Fruit fly (Drosophila melanogaster): ENCODE results near the gene CG43050.

Gene CG43050

dm6 chr2L:13119034-13119433 lies at the start of gene CG43050, which contains the start of gene CG44198:
TSS of gene CG43050 (plus strand) at chr2L:13119294.
TSS of gene CG44198 (minus strand) at chr2L:13119134.
- TF ChIP-seq CG17801 (GFP tag; optimal IDR thresholded peaks at IDR 0.05; ENCODE audit: partially characterized antibody), result no peak

DNA sequence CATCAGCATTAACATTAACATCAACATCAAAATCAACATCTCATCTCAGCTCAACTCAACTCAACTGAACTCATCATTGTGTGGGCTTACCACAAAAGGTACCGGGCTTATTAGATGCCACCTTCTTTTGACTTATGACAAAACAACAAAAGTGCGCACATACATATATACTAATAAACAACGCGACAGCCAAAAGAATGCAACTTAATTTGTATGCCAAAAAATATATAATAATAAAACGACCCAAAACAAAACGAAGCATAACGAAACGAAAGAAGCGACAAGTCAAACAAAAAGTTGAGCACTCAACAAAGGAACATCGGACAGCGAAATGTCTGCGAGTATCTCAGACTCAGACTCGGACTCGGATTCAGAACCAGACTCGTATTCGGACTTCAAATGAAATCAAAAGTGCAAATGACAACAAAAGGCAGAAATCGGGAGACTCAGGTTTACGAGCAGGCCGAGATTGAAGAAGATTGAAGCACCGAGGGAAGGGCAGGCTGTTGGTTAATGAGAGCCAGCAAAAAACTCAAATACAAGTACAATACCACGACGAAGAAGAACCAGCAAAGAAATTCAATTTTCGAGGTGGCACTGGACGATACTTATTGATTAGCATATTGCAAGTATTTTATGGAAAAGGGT lies 49.3 kb upstream of the CG43050 start:
- TF ChIP-seq CG17801 (GFP tag; optimal IDR thresholded peaks at IDR 0.05; ENCODE audit: partially characterized antibody), result no peak

DNA sequence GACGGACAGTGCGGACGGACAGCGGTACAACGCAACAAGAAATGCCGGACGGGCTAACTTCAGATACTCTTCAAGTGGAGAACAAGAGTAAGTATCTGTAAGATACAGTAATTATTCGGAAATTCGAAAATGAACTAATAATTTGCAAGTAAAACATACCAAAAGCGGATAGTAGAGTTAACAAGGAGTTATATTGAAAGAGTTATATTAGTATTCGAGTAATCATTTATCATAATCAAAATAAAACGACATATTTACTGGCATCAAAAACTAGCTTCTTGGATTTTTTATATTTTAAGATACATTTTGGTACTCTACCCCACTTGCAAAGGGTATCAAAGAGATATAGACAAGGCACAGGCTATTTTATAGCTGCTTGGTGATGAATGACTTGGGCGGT lies 47.8 kb upstream of the CG43050 start:
- TF ChIP-seq CG17801 (GFP tag; optimal IDR thresholded peaks at IDR 0.05; ENCODE audit: partially characterized antibody), result no peak

dm6 chr2L:13072747-13073355 lies 46.2 kb upstream of the CG43050 start:
- no peak for TF ChIP-seq CG17801 (GFP tag; optimal IDR thresholded peaks at IDR 0.05; ENCODE audit: partially characterized antibody)

- TF ChIP-seq CG17801 (GFP tag; optimal IDR thresholded peaks at IDR 0.05; ENCODE audit: partially characterized antibody), result no peak
Measured at dm6 chr2L:13073797-13074196, 45.3 kb upstream of the CG43050 start.

DNA sequence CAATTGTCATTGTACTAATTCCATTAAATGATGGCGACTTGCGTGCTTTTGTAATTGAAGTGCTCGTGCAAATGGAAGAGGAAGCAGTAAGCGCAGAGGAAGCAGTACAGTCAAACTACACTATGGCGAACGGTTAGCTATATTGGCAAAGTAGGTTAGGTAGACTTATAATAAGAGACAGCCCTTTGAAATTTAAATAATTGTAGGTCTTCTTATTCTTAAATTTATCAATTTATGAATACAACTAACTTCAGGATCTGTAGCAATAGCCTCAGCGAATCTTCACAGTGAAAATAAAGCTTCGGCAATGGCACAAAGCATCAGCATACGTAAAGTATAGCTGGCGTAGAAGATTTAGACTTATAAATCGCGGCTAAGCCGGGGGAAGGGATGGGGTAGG lies 44.7 kb upstream of the CG43050 start:
- no peak for TF ChIP-seq CG17801 (GFP tag; optimal IDR thresholded peaks at IDR 0.05; ENCODE audit: partially characterized antibody)

DNA sequence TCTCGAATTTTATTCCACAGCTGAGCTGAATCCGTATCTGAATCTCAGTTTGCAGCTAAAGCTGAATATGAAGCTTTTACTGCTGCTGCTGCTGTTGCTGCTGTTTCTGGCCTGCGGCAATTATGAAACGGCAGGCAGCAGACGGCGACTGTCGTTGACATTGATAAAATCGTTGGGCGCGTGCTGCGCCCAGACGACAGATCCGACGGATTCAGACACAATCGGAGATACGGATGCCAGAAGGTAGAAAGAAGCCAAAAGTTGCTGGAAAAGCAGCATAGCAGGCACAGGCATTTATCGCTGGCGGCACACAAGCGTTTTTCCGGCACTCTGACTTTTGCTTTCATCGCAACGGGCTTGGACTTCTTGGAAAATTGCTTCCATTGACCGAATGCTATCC lies 39.6 kb upstream of the CG43050 start:
- no peak for TF ChIP-seq CG17801 (GFP tag; optimal IDR thresholded peaks at IDR 0.05; ENCODE audit: partially characterized antibody)

DNA sequence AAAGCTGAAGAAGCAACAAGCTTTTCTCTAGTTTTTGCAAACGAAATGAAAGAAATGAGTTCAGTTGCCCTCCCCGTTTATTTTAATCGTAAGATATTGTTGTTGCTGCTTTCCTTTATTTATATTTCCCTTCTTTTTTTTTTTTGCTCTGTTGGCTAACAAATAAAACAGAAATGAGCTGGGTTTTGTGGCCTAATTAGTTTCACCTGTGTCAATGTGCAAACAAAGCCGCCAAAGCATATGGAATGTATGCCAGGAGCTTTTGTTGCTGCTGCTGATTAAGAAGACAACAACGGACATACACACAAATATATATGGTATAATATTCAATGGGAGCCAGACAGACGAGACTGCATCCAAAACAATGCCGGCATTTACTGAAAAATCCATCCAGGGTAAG lies 36.9 kb upstream of the CG43050 start:
- TF ChIP-seq CG17801 (GFP tag; optimal IDR thresholded peaks at IDR 0.05; ENCODE audit: partially characterized antibody), result no peak

DNA sequence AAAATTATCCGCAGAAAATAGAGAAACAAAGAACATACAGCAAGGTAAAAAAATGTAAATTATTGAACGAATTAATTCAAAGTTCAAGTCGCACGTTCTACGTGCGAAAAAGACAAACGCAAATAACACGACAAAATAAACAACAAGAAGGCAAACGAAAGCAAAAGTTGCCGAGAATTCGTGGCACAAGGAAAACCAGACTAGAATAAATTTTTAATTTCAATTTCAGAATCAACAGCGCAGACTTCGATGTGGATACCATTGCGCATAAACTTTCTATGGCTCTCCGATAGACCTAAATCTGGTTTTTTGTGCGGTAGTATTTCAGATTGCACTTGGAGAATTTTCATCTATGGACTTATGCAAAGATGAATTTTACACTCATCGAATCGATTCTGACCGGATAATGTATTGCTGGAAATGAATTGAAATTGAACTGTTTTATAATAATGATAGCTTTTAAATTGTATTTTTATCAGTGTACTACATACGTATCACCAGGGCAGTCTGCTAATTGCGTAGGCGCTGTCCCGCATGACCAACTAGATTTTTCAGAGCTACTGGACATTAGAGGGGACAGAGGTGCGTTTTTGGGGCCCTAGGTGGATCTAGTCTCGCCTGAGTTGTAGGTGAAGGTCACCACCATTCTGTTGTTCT lies 35.5 kb upstream of the CG43050 start:
- TF ChIP-seq CG17801 (GFP tag; optimal IDR thresholded peaks at IDR 0.05; ENCODE audit: partially characterized antibody), result no peak

DNA sequence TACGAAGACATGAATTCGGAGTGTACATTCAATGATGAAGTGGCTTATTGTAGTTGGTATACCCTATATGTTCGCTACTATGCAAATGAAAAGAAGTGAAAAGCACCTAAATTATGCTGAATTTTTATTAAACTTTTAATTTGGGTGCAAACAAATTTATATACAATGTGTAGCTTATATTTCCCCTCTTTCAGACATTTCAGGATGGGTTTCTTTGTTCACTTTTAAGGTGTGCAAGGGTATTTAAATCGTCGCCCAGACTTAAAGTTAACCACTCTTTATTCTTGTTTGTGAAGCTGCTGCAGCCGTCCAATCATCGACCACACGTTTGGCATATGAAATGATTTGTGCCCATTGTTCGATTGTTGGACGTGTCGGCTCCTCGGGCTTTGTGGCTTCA lies 32.4 kb upstream of the CG43050 start:
- no peak for TF ChIP-seq CG17801 (GFP tag; optimal IDR thresholded peaks at IDR 0.05; ENCODE audit: partially characterized antibody)

DNA sequence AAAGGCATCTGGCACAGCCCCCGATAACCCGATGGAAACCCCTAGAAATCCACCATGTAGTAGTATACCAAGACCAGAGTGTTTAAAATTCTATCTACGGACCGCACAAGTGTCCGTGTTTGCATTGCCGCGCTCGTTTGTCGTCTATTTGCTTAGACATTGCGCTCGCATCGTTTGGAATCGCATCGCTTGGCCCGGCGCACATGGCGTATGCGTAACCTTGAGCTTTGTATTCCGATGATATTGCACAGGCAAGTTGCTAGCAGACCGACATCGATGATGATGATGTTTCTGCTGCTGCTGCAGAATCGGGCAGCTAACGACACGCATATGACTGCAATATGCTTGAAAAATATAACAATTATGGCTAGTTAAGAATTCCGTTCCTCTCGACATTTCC lies 30.5 kb upstream of the CG43050 start:
- TF ChIP-seq CG17801 (GFP tag; optimal IDR thresholded peaks at IDR 0.05; ENCODE audit: partially characterized antibody), result no peak

- TF ChIP-seq CG17801 (GFP tag; optimal IDR thresholded peaks at IDR 0.05; ENCODE audit: partially characterized antibody), result no peak
Measured at dm6 chr2L:13095805-13096204, 23.3 kb upstream of the CG43050 start.

DNA sequence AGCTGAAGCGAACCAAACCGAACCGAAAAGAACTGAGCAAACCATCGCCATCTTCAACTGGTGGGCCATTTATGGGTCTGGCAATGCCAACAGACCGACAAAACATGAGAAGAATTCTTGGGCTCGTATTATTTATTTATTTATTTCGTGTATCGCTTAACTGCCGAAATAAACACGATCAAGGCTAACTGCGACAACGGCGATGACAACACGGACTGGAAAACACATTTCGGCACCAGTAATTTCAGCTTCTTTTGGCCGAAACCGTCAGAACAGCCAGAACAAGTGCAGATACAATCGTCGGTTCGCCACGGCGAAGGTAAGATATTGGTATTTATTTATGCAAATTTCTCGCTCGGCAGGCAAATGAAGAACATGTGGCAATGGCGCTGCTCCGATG lies 21.9 kb upstream of the CG43050 start:
- no peak for TF ChIP-seq CG17801 (GFP tag; optimal IDR thresholded peaks at IDR 0.05; ENCODE audit: partially characterized antibody)

dm6 chr2L:13098301-13098700 lies 20.8 kb upstream of the CG43050 start:
- no peak for TF ChIP-seq CG17801 (GFP tag; optimal IDR thresholded peaks at IDR 0.05; ENCODE audit: partially characterized antibody)

DNA sequence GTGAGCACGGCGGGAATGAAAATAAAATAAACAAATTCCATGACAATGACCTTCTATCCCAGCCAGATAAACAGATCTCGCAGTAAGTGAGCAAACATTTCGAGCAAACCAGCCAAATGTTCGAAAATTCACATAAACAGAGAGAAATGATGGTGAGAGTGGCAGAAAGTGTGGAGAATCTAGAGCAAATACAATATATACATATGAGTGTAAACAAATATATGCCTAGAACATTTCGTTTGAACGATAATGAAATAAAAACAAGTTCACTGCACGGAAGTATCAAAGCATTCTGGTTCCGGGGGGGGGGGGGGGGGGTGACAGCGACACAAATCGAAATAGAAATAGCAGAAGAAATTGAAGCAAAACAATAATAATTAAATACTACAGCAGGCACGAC lies 17.6 kb upstream of the CG43050 start:
- TF ChIP-seq CG17801 (GFP tag; optimal IDR thresholded peaks at IDR 0.05; ENCODE audit: partially characterized antibody), result no peak

DNA sequence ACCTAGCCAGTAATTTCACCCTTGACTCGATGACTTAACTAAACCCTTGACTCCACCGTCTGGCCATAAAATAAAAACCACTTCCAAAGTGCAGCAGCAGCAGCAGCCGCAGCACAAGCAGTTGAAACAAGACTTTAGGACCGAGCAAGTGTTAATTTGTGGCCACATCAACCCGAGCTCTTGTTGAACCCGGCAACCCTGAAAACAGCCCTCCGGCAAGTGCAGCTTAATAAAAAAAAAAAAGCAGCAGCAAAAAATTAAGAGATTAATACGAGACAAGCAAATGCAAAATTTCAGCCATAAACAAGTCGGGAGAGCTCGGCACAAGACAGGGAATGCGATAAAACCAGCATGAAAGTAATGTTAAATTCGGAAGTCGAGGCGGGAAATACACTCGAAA lies 14.3 kb upstream of the CG43050 start:
- TF ChIP-seq CG17801 (GFP tag; optimal IDR thresholded peaks at IDR 0.05; ENCODE audit: partially characterized antibody), result no peak

Measured in ovary, adult (tissue).